Worm (Caenorhabditis elegans) whole organism, L1 larva: ENCODE data around the gene sre-37.

Experiments
- C04F5.9 ChIP-seq: sonication (generic microtip); optimal IDR thresholded peaks from 2 replicates; lab custom pipeline; 2016; ENCODE audit warnings: missing genetic modification characterization, missing compliant biosample characterization
- F16B12.6 ChIP-seq: fragments of 150-350 bp; optimal IDR thresholded peaks from 2 replicates; lab custom pipeline; 2014; ENCODE audit warnings: missing biosample characterization, missing genetic modification characterization
- Y116A8C.19 ChIP-seq: sonication (generic microtip); optimal IDR thresholded peaks from 2 replicates; lab custom pipeline; 2016; ENCODE audit warnings: missing compliant biosample characterization, missing genetic modification characterization, borderline replicate concordance
- alr-1 ChIP-seq: fragments of 200-800 bp; sonication (Bioruptor generic); optimal IDR thresholded peaks from 2 replicates; lab custom pipeline; 2018; ENCODE audit warnings: borderline replicate concordance, mild to moderate bottlenecking, missing genetic modification characterization, missing compliant biosample characterization
- ceh-82 ChIP-seq, 3 experiments: fragments of 150-350 bp in 1 of 3; sonication (generic microtip) in 2 of 3; optimal IDR thresholded peaks; 2 replicates each; lab custom pipeline; 2014 to 2017; ENCODE audit warnings: missing biosample characterization in 3 of 3, missing genetic modification characterization in 3 of 3
- ceh-88 ChIP-seq: fragments of 200-800 bp; sonication (Bioruptor generic); IDR thresholded peaks from 2 replicates; pipeline ENCODE4 v1.3.6; 2022; ENCODE audit warnings: missing genetic modification characterization, missing compliant biosample characterization
- ceh-90 ChIP-seq: sonication (generic microtip); optimal IDR thresholded peaks from 2 replicates; lab custom pipeline; 2016; ENCODE audit warnings: missing genetic modification characterization, missing compliant biosample characterization
- dsc-1 ChIP-seq: sonication (generic microtip); optimal IDR thresholded peaks from 2 replicates; lab custom pipeline; 2016; ENCODE audit warnings: mild to moderate bottlenecking, missing genetic modification characterization, missing compliant biosample characterization
- egl-13 ChIP-seq: sonication (generic microtip); optimal IDR thresholded peaks from 2 replicates; lab custom pipeline; 2016; ENCODE audit warnings: missing genotype, missing genetic modification reagents, missing genetic modification characterization, missing compliant biosample characterization
- elt-3 ChIP-seq, 6 experiments: fragments of 150-350 bp in 1 of 6; sonication (generic microtip); optimal IDR thresholded peaks; 2 replicates each; lab custom pipeline; 2017 to 2018; ENCODE audit warnings: missing biosample characterization in 6 of 6, missing genetic modification characterization in 6 of 6, inconsistent platforms in 1 of 6
- ets-5 ChIP-seq: fragments of 200-800 bp; sonication (Bioruptor generic); IDR thresholded peaks from 2 replicates; pipeline ENCODE4 v1.3.6; 2022; ENCODE audit warnings: missing genetic modification characterization, missing compliant biosample characterization
- fkh-10 ChIP-seq: sonication (generic microtip); optimal IDR thresholded peaks from 2 replicates; lab custom pipeline; 2017; ENCODE audit warnings: missing biosample characterization, missing genetic modification reagents, missing genetic modification characterization
- fkh-8 ChIP-seq: sonication (generic microtip); optimal IDR thresholded peaks from 2 replicates; lab custom pipeline; 2016; ENCODE audit warnings: mild to moderate bottlenecking, missing genetic modification characterization, missing compliant biosample characterization
- hlh-4 ChIP-seq: sonication (generic microtip); optimal IDR thresholded peaks from 2 replicates; lab custom pipeline; 2016; ENCODE audit warnings: mild to moderate bottlenecking, missing genetic modification characterization, missing compliant biosample characterization
- irx-1 ChIP-seq: sonication (generic microtip); optimal IDR thresholded peaks from 2 replicates; lab custom pipeline; 2016; ENCODE audit warnings: missing genetic modification characterization, missing compliant biosample characterization
- isw-1 ChIP-seq: fragments of 200-800 bp; sonication (Bioruptor generic); IDR thresholded peaks from 2 replicates; pipeline ENCODE4 v1.3.6; 2022; ENCODE audit warnings: missing genetic modification characterization, missing compliant biosample characterization
- lin-13 ChIP-seq: fragments of 150-350 bp; optimal IDR thresholded peaks from 2 replicates; lab custom pipeline; 2014; ENCODE audit warnings: missing biosample characterization, missing genetic modification reagents, missing genetic modification characterization
- lin-14 ChIP-seq: fragments of 200-800 bp; sonication (Bioruptor generic); optimal IDR thresholded peaks from 2 replicates; lab custom pipeline; 2018; ENCODE audit warnings: mild to moderate bottlenecking, missing genetic modification characterization, moderate library complexity, missing compliant biosample characterization
- lin-35 ChIP-seq, 2 experiments: fragments of 150-350 bp; optimal IDR thresholded peaks; 2 replicates each; lab custom pipeline; 2014; ENCODE audit warnings: missing biosample characterization in 2 of 2, missing genetic modification characterization in 2 of 2, missing genetic modification reagents in 2 of 2
- lsy-2 ChIP-seq, 2 experiments: fragments of 150-350 bp; optimal IDR thresholded peaks; 2 replicates each; lab custom pipeline; 2014; ENCODE audit warnings: missing biosample characterization in 2 of 2, missing genetic modification characterization in 2 of 2
- mef-2 ChIP-seq: fragments of 150-350 bp; optimal IDR thresholded peaks from 2 replicates; lab custom pipeline; 2014; ENCODE audit warnings: missing biosample characterization, missing genetic modification characterization
- nhr-20 ChIP-seq: sonication (generic microtip); optimal IDR thresholded peaks from 2 replicates; lab custom pipeline; 2016; ENCODE audit warnings: mild to moderate bottlenecking, missing genetic modification characterization, missing compliant biosample characterization
- nhr-28 ChIP-seq: fragments of 150-350 bp; optimal IDR thresholded peaks from 2 replicates; lab custom pipeline; 2014; ENCODE audit warnings: missing biosample characterization, missing genetic modification characterization
- nhr-71 ChIP-seq: sonication (generic microtip); optimal IDR thresholded peaks from 2 replicates; lab custom pipeline; 2016; ENCODE audit warnings: mild to moderate bottlenecking, missing genetic modification characterization, moderate library complexity, missing compliant biosample characterization
- nhr-76 ChIP-seq: sonication (generic microtip); optimal IDR thresholded peaks from 2 replicates; lab custom pipeline; 2017; ENCODE audit warnings: missing biosample characterization, missing genetic modification characterization
- nhr-77 ChIP-seq: fragments of 150-350 bp; optimal IDR thresholded peaks from 2 replicates; lab custom pipeline; 2014; ENCODE audit warnings: missing biosample characterization, missing genetic modification characterization
- nhr-85 ChIP-seq: sonication (generic microtip); peaks from one replicate; lab custom pipeline; 2016; ENCODE audit warnings: missing genetic modification characterization, inconsistent platforms, missing compliant biosample characterization
- pag-3 ChIP-seq: sonication (generic microtip); optimal IDR thresholded peaks from 2 replicates; lab custom pipeline; 2017; ENCODE audit warnings: missing genetic modification characterization, mild to moderate bottlenecking, missing compliant biosample characterization, antibody characterized with exemption, borderline replicate concordance; ENCODE audit not compliant: insufficient read depth
- pax-3 ChIP-seq: fragments of 200-800 bp; sonication (Bioruptor generic); optimal IDR thresholded peaks from 2 replicates; lab custom pipeline; 2018; ENCODE audit warnings: mild to moderate bottlenecking, missing genetic modification characterization, moderate library complexity, missing compliant biosample characterization
- pqm-1 ChIP-seq: sonication (generic microtip); optimal IDR thresholded peaks from 3 replicates; lab custom pipeline; 2017; ENCODE audit warnings: missing biosample characterization, missing genetic modification characterization
- skn-1 ChIP-seq: fragments of 150-350 bp; optimal IDR thresholded peaks from 2 replicates; lab custom pipeline; 2014; ENCODE audit warnings: missing biosample characterization, missing genetic modification characterization
- snpc-4 ChIP-seq: fragments of 150-350 bp; optimal IDR thresholded peaks from 2 replicates; lab custom pipeline; 2014; ENCODE audit warnings: missing biosample characterization, missing genetic modification characterization
- sox-4 ChIP-seq: sonication (generic microtip); optimal IDR thresholded peaks from 2 replicates; lab custom pipeline; 2016; ENCODE audit warnings: missing genetic modification characterization, missing compliant biosample characterization
- sptf-1 ChIP-seq: fragments of 150-350 bp; optimal IDR thresholded peaks from 2 replicates; lab custom pipeline; 2014; ENCODE audit warnings: missing biosample characterization, missing genetic modification characterization
- tlp-1 ChIP-seq: fragments of 150-350 bp; optimal IDR thresholded peaks from 2 replicates; lab custom pipeline; 2014; ENCODE audit warnings: missing biosample characterization, missing genetic modification characterization
- unc-130 ChIP-seq: fragments of 150-350 bp; optimal IDR thresholded peaks from 2 replicates; lab custom pipeline; 2017; ENCODE audit warnings: missing biosample characterization, missing genetic modification characterization, inconsistent platforms
- unc-30 ChIP-seq: sonication (generic microtip); optimal IDR thresholded peaks from 2 replicates; lab custom pipeline; 2017; ENCODE audit warnings: missing biosample characterization, missing genetic modification characterization
- xbp-1 ChIP-seq: sonication (generic microtip); optimal IDR thresholded peaks from 2 replicates; lab custom pipeline; 2016; ENCODE audit warnings: missing genetic modification characterization, missing compliant biosample characterization

sre-37 gene

ce11 chrII:12485060-12485459 lies 19.4 kb downstream of the sre-37 start, which contains the start of gene F15A4.10:
F15A4.10 (minus strand) TSS chrII:12485160.
- TF ChIP-seq nhr-85 (peak; percentile 29), alr-1 (tag; lab: Kevin White, UChicago) (no peak), ceh-90 (no peak)

- TF ChIP-seq sptf-1 (tag; lab: Kevin White, UChicago) (no peak), sox-4 (peak; percentile 52), lin-35 (GFP tag; optimal IDR thresholded peaks at IDR 0.05; lab: Kevin White, UChicago) (no peak), ceh-90 (no peak), elt-3 (tag; optimal IDR thresholded peaks at IDR 0.05; lab: Kevin White, UChicago) (no peak), ets-5 (GFP tag; lab: Robert Waterston, UW) (no peak), F16B12.6 (tag; lab: Kevin White, UChicago) (no peak), irx-1 (tag; lab: Kevin White, UChicago) (no peak), snpc-4 (no peak), ceh-82 (tag; optimal IDR thresholded peaks at IDR 0.05; lab: Kevin White, UChicago) (no peak), pax-3 (tag; lab: Kevin White, UChicago) (peak; percentile 60), nhr-77 (tag; lab: Kevin White, UChicago) (no peak), egl-13 (tag; lab: Kevin White, UChicago) (no peak), nhr-71 (tag; lab: Kevin White, UChicago) (no peak), dsc-1 (tag; lab: Kevin White, UChicago) (peak; percentile 90), nhr-20 (tag; lab: Kevin White, UChicago) (no peak), fkh-10 (GFP tag; lab: Kevin White, UChicago) (no peak), hlh-4 (tag; lab: Kevin White, UChicago) (no peak), mef-2 (tag; lab: Kevin White, UChicago) (no peak), nhr-28 (tag; lab: Kevin White, UChicago) (no peak), fkh-8 (tag; lab: Kevin White, UChicago) (peak; percentile 77), xbp-1 (tag; lab: Kevin White, UChicago) (no peak), ceh-88 (no peak), Y116A8C.19 (tag; lab: Kevin White, UChicago) (no peak), nhr-76 (tag; lab: Kevin White, UChicago) (no peak), C04F5.9 (tag; lab: Kevin White, UChicago) (no peak)
Measured at ce11 chrII:12488810-12489209, 23.2 kb downstream of the sre-37 start.

ce11 chrII:12489903-12490302 lies 24.2 kb downstream of the sre-37 start, which contains the start of gene T21B4.15:
T21B4.15 (plus strand) TSS chrII:12490203.
- TF ChIP-seq tlp-1 (no peak), lin-14 (GFP tag; lab: Kevin White, UChicago) (peak; percentile 25), pqm-1 (tag; lab: Kevin White, UChicago) (no peak), lin-13 (GFP tag; lab: Kevin White, UChicago) (no peak), isw-1 (no peak), xbp-1 (tag; lab: Kevin White, UChicago) (no peak), unc-30 (tag; lab: Kevin White, UChicago) (no peak), snpc-4 (no peak), pag-3 (no peak), hlh-4 (tag; lab: Kevin White, UChicago) (no peak), unc-130 (no peak), dsc-1 (tag; lab: Kevin White, UChicago) (peak; percentile 53), sptf-1 (tag; lab: Kevin White, UChicago) (no peak), nhr-76 (tag; lab: Kevin White, UChicago) (no peak), skn-1 (tag; lab: Kevin White, UChicago) (no peak), lsy-2 (tag; optimal IDR thresholded peaks at IDR 0.05; lab: Kevin White, UChicago) (no peak), elt-3 (tag; optimal IDR thresholded peaks at IDR 0.05; lab: Kevin White, UChicago) (no peak)
